Worm (Caenorhabditis elegans): ENCODE measurements around the gene srd-68.

srd-68 gene

ce11 chrV:16888788-16889325 is 13.8 kb downstream of the srd-68 start, which contains the start of the genes ifas-2 and fbxa-44:
TSS of gene ifas-2 (minus strand) at chrV:16888888.
TSS of gene fbxa-44 (plus strand) at chrV:16889275.
- TF ChIP-seq F13C5.2 (tag; optimal IDR thresholded peaks at IDR 0.05) (no peak), ets-7 (tag; optimal IDR thresholded peaks at IDR 0.05) (no peak), tra-4 (tag; optimal IDR thresholded peaks at IDR 0.05) (no peak), ceh-13 (GFP tag; optimal IDR thresholded peaks at IDR 0.05) (no peak), tbx-11 (GFP tag; IDR thresholded peaks at IDR 0.05) (no peak), hnd-1 (tag; optimal IDR thresholded peaks at IDR 0.05) (no peak), hmg-4 (GFP tag; optimal IDR thresholded peaks at IDR 0.05) (no peak), tbx-37 (GFP tag; conservative IDR thresholded peaks at IDR 0.05) (no peak), ama-1 (optimal IDR thresholded peaks at IDR 0.05) (no peak), hmbx-1 (tag; optimal IDR thresholded peaks at IDR 0.05) (no peak), sea-1 (GFP tag; conservative IDR thresholded peaks at IDR 0.05) (no peak), ceh-36 (tag; optimal IDR thresholded peaks at IDR 0.05) (no peak), pes-1 (GFP tag; IDR thresholded peaks at IDR 0.05) (no peak), flt-1 (GFP tag; IDR thresholded peaks at IDR 0.05) (no peak), B0310.2 (tag; optimal IDR thresholded peaks at IDR 0.05) (no peak), scrt-1 (GFP tag; IDR thresholded peaks at IDR 0.05) (no peak), aly-1 (tag; optimal IDR thresholded peaks at IDR 0.05) (no peak)

- TF ChIP-seq B0310.2 (tag; optimal IDR thresholded peaks at IDR 0.05): no peak
Measured at ce11 chrV:16884744-16885143, 17.9 kb downstream of the srd-68 start, which contains the start of gene F09C6.13. TSS of gene F09C6.13 (plus strand) at chrV:16885044.

ce11 chrV:16882260-16882918 is 20.2 kb downstream of the srd-68 start, which contains the start of the genes F09C6.11 and F09C6.12:
TSS of gene F09C6.11 (minus strand) at chrV:16882310.
TSS of gene F09C6.12 (plus strand) at chrV:16882868.
- TF ChIP-seq tbx-37 (GFP tag; conservative IDR thresholded peaks at IDR 0.05): no peak
- no peak for TF ChIP-seq sea-1 (GFP tag; conservative IDR thresholded peaks at IDR 0.05)
- TF ChIP-seq ets-7 (tag; optimal IDR thresholded peaks at IDR 0.05): no peak
- TF ChIP-seq B0310.2 (tag; optimal IDR thresholded peaks at IDR 0.05): no peak
- no peak for TF ChIP-seq tra-4 (tag; optimal IDR thresholded peaks at IDR 0.05)
- no peak for TF ChIP-seq hmbx-1 (tag; optimal IDR thresholded peaks at IDR 0.05)
- TF ChIP-seq ama-1 (optimal IDR thresholded peaks at IDR 0.05): no peak
- TF ChIP-seq tbx-11 (GFP tag; IDR thresholded peaks at IDR 0.05): no peak

ce11 chrV:16880679-16881078 is 21.9 kb downstream of the srd-68 start, which contains the start of gene F09C6.14:
TSS of gene F09C6.14 (plus strand) at chrV:16880979.
- no peak for TF ChIP-seq tbx-37 (GFP tag; conservative IDR thresholded peaks at IDR 0.05)
- TF ChIP-seq ceh-13 (GFP tag; optimal IDR thresholded peaks at IDR 0.05): no peak
- TF ChIP-seq B0310.2 (tag; optimal IDR thresholded peaks at IDR 0.05): no peak
- no peak for TF ChIP-seq ets-7 (tag; optimal IDR thresholded peaks at IDR 0.05)
- no peak for TF ChIP-seq scrt-1 (GFP tag; IDR thresholded peaks at IDR 0.05)
- TF ChIP-seq tbx-11 (GFP tag; IDR thresholded peaks at IDR 0.05): no peak
- TF ChIP-seq ama-1 (optimal IDR thresholded peaks at IDR 0.05): no peak
- no peak for TF ChIP-seq hmbx-1 (tag; optimal IDR thresholded peaks at IDR 0.05)
- no peak for TF ChIP-seq pes-1 (GFP tag; IDR thresholded peaks at IDR 0.05)
- TF ChIP-seq hmg-4 (GFP tag; optimal IDR thresholded peaks at IDR 0.05): no peak
- TF ChIP-seq F13C5.2 (tag; optimal IDR thresholded peaks at IDR 0.05): no peak
- TF ChIP-seq flt-1 (GFP tag; IDR thresholded peaks at IDR 0.05): no peak

- no peak for TF ChIP-seq ceh-13 (GFP tag; optimal IDR thresholded peaks at IDR 0.05)
- TF ChIP-seq tra-4 (tag; optimal IDR thresholded peaks at IDR 0.05): no peak
- TF ChIP-seq sea-1 (GFP tag; conservative IDR thresholded peaks at IDR 0.05): no peak
- TF ChIP-seq B0310.2 (tag; optimal IDR thresholded peaks at IDR 0.05): no peak
- TF ChIP-seq hmbx-1 (tag; optimal IDR thresholded peaks at IDR 0.05): no peak
- no peak for TF ChIP-seq ceh-36 (tag; optimal IDR thresholded peaks at IDR 0.05)
- no peak for TF ChIP-seq aly-1 (tag; optimal IDR thresholded peaks at IDR 0.05)
- no peak for TF ChIP-seq flt-1 (GFP tag; IDR thresholded peaks at IDR 0.05)
- no peak for TF ChIP-seq tbx-11 (GFP tag; IDR thresholded peaks at IDR 0.05)
- no peak for TF ChIP-seq hmg-4 (GFP tag; optimal IDR thresholded peaks at IDR 0.05)
- TF ChIP-seq pes-1 (GFP tag; IDR thresholded peaks at IDR 0.05): no peak
Measured at ce11 chrV:16880054-16880453, 22.6 kb downstream of the srd-68 start, which contains the start of gene F09C6.3. TSS of gene F09C6.3 (minus strand) at chrV:16880154.

ce11 chrV:16879532-16879931 is 23.1 kb downstream of the srd-68 start:
- TF ChIP-seq ceh-13 (GFP tag; optimal IDR thresholded peaks at IDR 0.05): no peak
- TF ChIP-seq ama-1 (optimal IDR thresholded peaks at IDR 0.05): no peak
- TF ChIP-seq aly-1 (tag; optimal IDR thresholded peaks at IDR 0.05): no peak
- no peak for TF ChIP-seq hnd-1 (tag; optimal IDR thresholded peaks at IDR 0.05)
- TF ChIP-seq hmbx-1 (tag; optimal IDR thresholded peaks at IDR 0.05): no peak
- TF ChIP-seq F13C5.2 (tag; optimal IDR thresholded peaks at IDR 0.05): no peak
- TF ChIP-seq ets-7 (tag; optimal IDR thresholded peaks at IDR 0.05): no peak
- TF ChIP-seq B0310.2 (tag; optimal IDR thresholded peaks at IDR 0.05): no peak
- no peak for TF ChIP-seq tra-4 (tag; optimal IDR thresholded peaks at IDR 0.05)
- TF ChIP-seq pes-1 (GFP tag; IDR thresholded peaks at IDR 0.05): no peak
- TF ChIP-seq scrt-1 (GFP tag; IDR thresholded peaks at IDR 0.05): no peak
- TF ChIP-seq tbx-11 (GFP tag; IDR thresholded peaks at IDR 0.05): no peak
- TF ChIP-seq ceh-36 (tag; optimal IDR thresholded peaks at IDR 0.05): no peak
- TF ChIP-seq flt-1 (GFP tag; IDR thresholded peaks at IDR 0.05): no peak
- TF ChIP-seq tbx-37 (GFP tag; conservative IDR thresholded peaks at IDR 0.05): no peak
- no peak for TF ChIP-seq sea-1 (GFP tag; conservative IDR thresholded peaks at IDR 0.05)
- no peak for TF ChIP-seq hmg-4 (GFP tag; optimal IDR thresholded peaks at IDR 0.05)

ce11 chrV:16874966-16875365 is 27.7 kb downstream of the srd-68 start, which contains the start of gene F49A5.10:
TSS of gene F49A5.10 (plus strand) at chrV:16875266.
- TF ChIP-seq aly-1 (tag; optimal IDR thresholded peaks at IDR 0.05): no peak
- no peak for TF ChIP-seq sea-1 (GFP tag; conservative IDR thresholded peaks at IDR 0.05)
- TF ChIP-seq pes-1 (GFP tag; IDR thresholded peaks at IDR 0.05): no peak
- TF ChIP-seq ama-1 (optimal IDR thresholded peaks at IDR 0.05): no peak
- no peak for TF ChIP-seq hmbx-1 (tag; optimal IDR thresholded peaks at IDR 0.05)
- TF ChIP-seq F13C5.2 (tag; optimal IDR thresholded peaks at IDR 0.05): no peak
- TF ChIP-seq hmg-4 (GFP tag; optimal IDR thresholded peaks at IDR 0.05): no peak
- TF ChIP-seq tra-4 (tag; optimal IDR thresholded peaks at IDR 0.05): no peak
- no peak for TF ChIP-seq ceh-36 (tag; optimal IDR thresholded peaks at IDR 0.05)
- no peak for TF ChIP-seq ceh-13 (GFP tag; optimal IDR thresholded peaks at IDR 0.05)
- TF ChIP-seq ets-7 (tag; optimal IDR thresholded peaks at IDR 0.05): no peak
